Fruit fly (Drosophila melanogaster): ENCODE measurements around the gene CG42759.
A peak's percentile ranks its signal among the peaks of the same experiment; 100 is the strongest.

CG42759 gene

dm6 chr3R:10130975-10131529 lies 11.8 kb upstream of the CG42759 start:
- TF ChIP-seq EcR (GFP tag; optimal IDR thresholded peaks at IDR 0.05) (no peak), psq (optimal IDR thresholded peaks at IDR 0.05) (no peak), Dll (optimal IDR thresholded peaks at IDR 0.05) (no peak)

- TF ChIP-seq usp (GFP tag; optimal IDR thresholded peaks at IDR 0.05) (no peak), CG8478 (optimal IDR thresholded peaks at IDR 0.05) (no peak), pan (optimal IDR thresholded peaks at IDR 0.05) (no peak), Dll (optimal IDR thresholded peaks at IDR 0.05) (no peak), psq (optimal IDR thresholded peaks at IDR 0.05) (no peak), EcR (GFP tag; optimal IDR thresholded peaks at IDR 0.05) (no peak)
These were observed 9.9 kb upstream of the CG42759 start for dm6 chr3R:10132906-10133416.

- TF ChIP-seq Dll (optimal IDR thresholded peaks at IDR 0.05) (no peak), pan (optimal IDR thresholded peaks at IDR 0.05) (no peak), usp (GFP tag; optimal IDR thresholded peaks at IDR 0.05) (no peak), psq (optimal IDR thresholded peaks at IDR 0.05) (peak; percentile 32), EcR (GFP tag; optimal IDR thresholded peaks at IDR 0.05) (no peak), CG8478 (optimal IDR thresholded peaks at IDR 0.05) (peak; percentile 32)
These were observed 9.2 kb upstream of the CG42759 start for dm6 chr3R:10133419-10134340.

- TF ChIP-seq EcR (GFP tag; optimal IDR thresholded peaks at IDR 0.05) (no peak), CG8478 (optimal IDR thresholded peaks at IDR 0.05) (no peak), Dll (optimal IDR thresholded peaks at IDR 0.05) (no peak), pan (optimal IDR thresholded peaks at IDR 0.05) (no peak), usp (GFP tag; optimal IDR thresholded peaks at IDR 0.05) (no peak), psq (optimal IDR thresholded peaks at IDR 0.05) (no peak)
These were observed 8.6 kb upstream of the CG42759 start for dm6 chr3R:10134341-10134668.

dm6 chr3R:10135011-10135410 lies 7.9 kb upstream of the CG42759 start:
- TF ChIP-seq Dll (optimal IDR thresholded peaks at IDR 0.05) (no peak), CG8478 (optimal IDR thresholded peaks at IDR 0.05) (no peak), EcR (GFP tag; optimal IDR thresholded peaks at IDR 0.05) (no peak), psq (optimal IDR thresholded peaks at IDR 0.05) (no peak), pan (optimal IDR thresholded peaks at IDR 0.05) (no peak), usp (GFP tag; optimal IDR thresholded peaks at IDR 0.05) (no peak)

dm6 chr3R:10137801-10138200 lies 5.1 kb upstream of the CG42759 start:
- TF ChIP-seq usp (GFP tag; optimal IDR thresholded peaks at IDR 0.05) = no peak
- TF ChIP-seq CG8478 (optimal IDR thresholded peaks at IDR 0.05) = no peak
- TF ChIP-seq psq (optimal IDR thresholded peaks at IDR 0.05) = no peak
- TF ChIP-seq pan (optimal IDR thresholded peaks at IDR 0.05) = no peak
- no peak for TF ChIP-seq Dll (optimal IDR thresholded peaks at IDR 0.05)
- TF ChIP-seq EcR (GFP tag; optimal IDR thresholded peaks at IDR 0.05) = no peak

dm6 chr3R:10138900-10139299 lies 4.0 kb upstream of the CG42759 start:
- TF ChIP-seq EcR (GFP tag; optimal IDR thresholded peaks at IDR 0.05) = no peak
- TF ChIP-seq usp (GFP tag; optimal IDR thresholded peaks at IDR 0.05) = no peak
- TF ChIP-seq pan (optimal IDR thresholded peaks at IDR 0.05) = no peak
- TF ChIP-seq psq (optimal IDR thresholded peaks at IDR 0.05) = no peak
- TF ChIP-seq CG8478 (optimal IDR thresholded peaks at IDR 0.05) = no peak
- no peak for TF ChIP-seq Dll (optimal IDR thresholded peaks at IDR 0.05)

- TF ChIP-seq CG8478 (optimal IDR thresholded peaks at IDR 0.05) = no peak
- no peak for TF ChIP-seq psq (optimal IDR thresholded peaks at IDR 0.05)
- TF ChIP-seq Dll (optimal IDR thresholded peaks at IDR 0.05) = no peak
These were observed 2.9 kb upstream of the CG42759 start, which contains the start of gene tws for dm6 chr3R:10139649-10140598. Gene tws, minus strand, starts transcription at chr3R:10139772.

dm6 chr3R:10144103-10144998 lies 1.5 kb downstream of the CG42759 start, which contains the start of the genes TAF1B and Invadolysin:
Gene TAF1B, minus strand, starts transcription at chr3R:10144184.
Gene Invadolysin, plus strand, starts transcription at chr3R:10144668.
- TF ChIP-seq Dll (optimal IDR thresholded peaks at IDR 0.05) (no peak), EcR (GFP tag; optimal IDR thresholded peaks at IDR 0.05) (no peak), CG8478 (optimal IDR thresholded peaks at IDR 0.05) (no peak)

dm6 chr3R:10147176-10147575 lies 4.3 kb downstream of the CG42759 start:
- TF ChIP-seq EcR (GFP tag; optimal IDR thresholded peaks at IDR 0.05) = no peak
- no peak for TF ChIP-seq psq (optimal IDR thresholded peaks at IDR 0.05)
- no peak for TF ChIP-seq CG8478 (optimal IDR thresholded peaks at IDR 0.05)
- TF ChIP-seq usp (GFP tag; optimal IDR thresholded peaks at IDR 0.05) = no peak
- no peak for TF ChIP-seq Dll (optimal IDR thresholded peaks at IDR 0.05)
- no peak for TF ChIP-seq pan (optimal IDR thresholded peaks at IDR 0.05)

All from whole organism.